Fruit fly (Drosophila melanogaster) S2 (cell line): Measurements from ENCODE around the gene CG7985.

ENCODE experiments used
- CG8478 ChIP-seq: fragments of >200 bp; optimal IDR thresholded peaks from 2 replicates; lab custom pipeline; 2018
- CTCF ChIP-seq, 2 experiments: fragments of >200 bp; optimal IDR thresholded peaks; 2 replicates each; lab custom pipeline; 2018

DNA sequence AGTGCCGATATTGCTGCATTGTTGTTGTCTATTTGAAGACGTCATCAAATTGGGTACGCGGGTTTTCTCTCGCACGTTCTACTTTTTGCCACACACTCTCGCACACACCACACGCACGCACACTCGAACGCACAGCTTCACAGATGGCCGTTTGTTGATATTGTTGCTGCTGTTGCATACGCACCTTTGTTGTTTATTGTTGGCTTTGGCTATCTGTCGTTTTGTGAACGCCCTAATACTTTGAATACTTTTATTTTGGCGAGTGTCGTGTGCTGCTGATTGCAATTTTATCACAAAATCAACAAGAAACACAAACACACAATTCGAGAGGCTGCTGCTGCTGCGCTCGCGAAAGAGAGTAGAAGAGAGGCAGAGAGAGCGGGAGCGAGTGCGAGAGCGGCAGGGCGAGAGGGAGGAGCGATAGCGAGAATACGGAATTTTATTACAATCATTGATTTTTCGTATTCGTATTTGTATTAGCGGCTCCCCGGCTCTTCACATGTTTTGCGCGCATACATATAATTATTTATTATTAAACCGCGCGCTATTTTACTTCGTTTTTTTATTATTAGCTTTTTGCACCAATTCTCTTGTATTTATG is 1.0 kb upstream of the CG7985 start:
- TF ChIP-seq CTCF (optimal IDR thresholded peaks at IDR 0.05; lab: Kevin White, UChicago) (no peak), CG8478 (lab: Kevin White, UChicago) (no peak)
